Worm (Caenorhabditis elegans): Measurements from ENCODE around the gene set-17.
A peak's percentile ranks its signal among the peaks of the same experiment; 100 is the strongest.

The set-17 gene

DNA sequence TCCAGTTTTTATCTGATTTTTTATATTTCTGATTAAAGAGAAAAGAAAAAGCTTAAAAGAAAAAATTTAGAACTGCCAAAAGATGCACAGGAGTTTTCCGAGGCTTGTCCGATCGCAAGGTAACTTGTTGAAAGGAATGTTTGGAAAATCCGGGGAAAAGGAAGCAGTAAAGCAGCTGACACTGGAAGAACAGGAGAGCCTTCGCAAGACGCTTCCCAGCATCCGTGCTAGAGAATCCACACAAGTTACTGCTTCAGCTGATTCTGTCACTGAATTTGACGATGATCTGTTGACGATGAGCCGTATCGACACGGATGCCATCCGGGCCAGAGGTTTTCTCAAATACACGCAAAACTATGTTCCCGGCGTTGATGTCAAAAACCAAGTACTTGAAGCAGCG is 10.5 kb downstream of the set-17 start, which contains the start of gene mrpl-50:
mrpl-50 (plus strand) TSS at position 71 of the 400 bp plus-strand sequence.
- TF ChIP-seq tra-4 (tag; optimal IDR thresholded peaks at IDR 0.05) (peak; percentile 22), hnd-1 (tag; optimal IDR thresholded peaks at IDR 0.05) (no peak)

DNA sequence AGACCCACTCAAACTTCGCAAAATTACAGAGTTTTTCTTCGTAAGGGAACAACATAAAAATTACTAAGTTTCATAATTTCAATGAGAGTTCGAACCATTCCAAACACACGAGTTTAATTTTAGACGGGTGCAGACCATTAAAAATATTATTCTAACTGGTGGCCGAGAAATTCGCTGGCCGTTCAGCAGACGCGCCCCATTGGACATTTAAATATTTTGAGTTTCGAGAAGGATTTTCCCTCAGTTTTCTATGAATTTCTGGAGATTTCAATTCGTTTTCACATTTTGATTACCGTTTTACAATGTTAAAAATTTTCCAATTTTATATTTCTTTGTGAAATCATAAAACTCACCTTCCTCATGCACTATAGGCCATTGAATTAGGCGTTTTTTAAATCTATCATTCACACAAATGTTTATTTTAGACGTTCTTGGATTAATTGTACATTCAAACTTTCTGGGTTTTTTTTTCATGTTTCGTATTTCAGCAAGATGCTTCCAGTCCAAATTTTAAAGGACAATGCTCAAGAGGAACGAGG is 13.0 kb downstream of the set-17 start, which contains the start of gene cct-2:
cct-2 (plus strand) TSS at position 489 of the 539 bp plus-strand sequence.
- TF ChIP-seq pes-1 (GFP tag; IDR thresholded peaks at IDR 0.05): no peak
- TF ChIP-seq ama-1 (optimal IDR thresholded peaks at IDR 0.05): no peak
- TF ChIP-seq ceh-13 (GFP tag; optimal IDR thresholded peaks at IDR 0.05): no peak
- no peak for TF ChIP-seq tbx-37 (GFP tag; conservative IDR thresholded peaks at IDR 0.05)
- TF ChIP-seq ets-7 (tag; optimal IDR thresholded peaks at IDR 0.05): peak; percentile 25
- TF ChIP-seq flt-1 (GFP tag; IDR thresholded peaks at IDR 0.05): peak; percentile 52; the same call in 1 of the 2 replicates
- TF ChIP-seq hnd-1 (tag; optimal IDR thresholded peaks at IDR 0.05): no peak

DNA sequence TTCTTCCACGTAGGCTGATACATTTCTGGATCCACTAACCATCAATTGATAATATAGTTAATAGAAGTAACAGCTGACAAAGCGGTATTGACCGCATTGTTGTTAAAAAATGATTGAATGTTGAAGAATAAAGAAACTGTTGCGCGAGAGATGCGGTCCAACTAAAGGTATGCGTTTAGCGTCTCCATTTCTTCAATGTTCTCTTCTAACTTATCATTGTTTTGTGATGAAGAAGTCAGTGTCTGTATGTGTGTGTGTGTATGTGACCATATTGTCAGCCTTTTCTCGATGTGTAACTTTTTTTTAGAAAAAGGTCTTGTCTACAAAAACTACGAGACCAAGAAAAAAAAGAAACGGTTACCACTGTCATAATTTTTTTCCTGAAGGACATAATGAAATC is 13.8 kb downstream of the set-17 start, which contains the start of gene B0457.2:
B0457.2 (minus strand) TSS at position 101 of the 400 bp plus-strand sequence.
- no peak for TF ChIP-seq hmbx-1 (tag; optimal IDR thresholded peaks at IDR 0.05)
- no peak for TF ChIP-seq hmg-4 (GFP tag; optimal IDR thresholded peaks at IDR 0.05)
- no peak for TF ChIP-seq sea-1 (GFP tag; conservative IDR thresholded peaks at IDR 0.05)
- no peak for TF ChIP-seq tra-4 (tag; optimal IDR thresholded peaks at IDR 0.05)
- TF ChIP-seq ceh-36 (tag; optimal IDR thresholded peaks at IDR 0.05): no peak
- TF ChIP-seq scrt-1 (GFP tag; IDR thresholded peaks at IDR 0.05): no peak
- TF ChIP-seq tbx-11 (GFP tag; IDR thresholded peaks at IDR 0.05): no peak

DNA sequence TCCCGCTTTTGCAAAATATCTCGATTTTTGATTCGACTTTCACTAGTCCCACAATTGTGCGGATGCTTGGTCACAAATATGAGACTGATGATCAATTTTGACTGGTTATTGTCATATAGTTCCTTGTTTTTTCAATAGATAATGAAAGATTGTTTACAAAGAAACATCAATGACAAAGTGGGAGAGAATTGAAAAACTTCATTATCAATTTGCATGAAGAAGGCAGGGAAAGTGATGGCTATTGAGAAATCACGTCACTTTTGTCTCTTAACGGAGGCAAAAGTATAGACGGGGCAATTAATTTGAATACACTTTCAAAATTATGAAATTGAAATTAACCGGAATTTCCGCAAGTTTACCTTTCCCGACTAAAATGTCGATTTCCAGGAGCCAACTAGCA is 17.1 kb downstream of the set-17 start:
- no peak for TF ChIP-seq pes-1 (GFP tag; IDR thresholded peaks at IDR 0.05)
- no peak for TF ChIP-seq hmbx-1 (tag; optimal IDR thresholded peaks at IDR 0.05)
- TF ChIP-seq ama-1 (optimal IDR thresholded peaks at IDR 0.05): no peak
- no peak for TF ChIP-seq F13C5.2 (tag; optimal IDR thresholded peaks at IDR 0.05)
- no peak for TF ChIP-seq scrt-1 (GFP tag; IDR thresholded peaks at IDR 0.05)
- TF ChIP-seq ceh-13 (GFP tag; optimal IDR thresholded peaks at IDR 0.05): no peak
- no peak for TF ChIP-seq hnd-1 (tag; optimal IDR thresholded peaks at IDR 0.05)
- TF ChIP-seq ceh-36 (tag; optimal IDR thresholded peaks at IDR 0.05): no peak
- no peak for TF ChIP-seq aly-1 (tag; optimal IDR thresholded peaks at IDR 0.05)
- TF ChIP-seq hmg-4 (GFP tag; optimal IDR thresholded peaks at IDR 0.05): no peak
- TF ChIP-seq ets-7 (tag; optimal IDR thresholded peaks at IDR 0.05): no peak
- no peak for TF ChIP-seq tbx-11 (GFP tag; IDR thresholded peaks at IDR 0.05)
- no peak for TF ChIP-seq B0310.2 (tag; optimal IDR thresholded peaks at IDR 0.05)
- TF ChIP-seq tra-4 (tag; optimal IDR thresholded peaks at IDR 0.05): no peak
- no peak for TF ChIP-seq tbx-37 (GFP tag; conservative IDR thresholded peaks at IDR 0.05)
- no peak for TF ChIP-seq sea-1 (GFP tag; conservative IDR thresholded peaks at IDR 0.05)
- no peak for TF ChIP-seq flt-1 (GFP tag; IDR thresholded peaks at IDR 0.05)

DNA sequence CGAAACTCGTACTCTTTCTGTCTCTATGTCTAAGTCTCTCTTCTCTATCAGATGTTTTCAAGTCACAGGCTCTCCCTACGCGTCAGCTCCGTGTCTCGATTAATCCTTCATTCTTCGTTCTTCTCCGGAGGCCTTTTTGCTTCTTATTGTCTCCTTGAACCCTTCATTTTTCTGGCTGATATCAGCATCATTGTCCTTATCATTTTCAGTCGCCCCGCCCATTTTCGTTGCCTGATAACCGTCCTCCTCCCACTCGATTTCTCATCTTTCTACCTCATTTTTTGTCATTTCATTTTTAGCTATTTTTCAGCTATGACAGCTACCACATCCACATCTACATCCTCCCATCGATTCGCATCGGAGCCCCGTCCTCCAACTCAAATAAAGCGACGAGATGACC is 18.1 kb downstream of the set-17 start, which contains the start of gene B0457.6:
B0457.6 (plus strand) TSS at position 284 of the 400 bp plus-strand sequence.
- no peak for TF ChIP-seq hmbx-1 (tag; optimal IDR thresholded peaks at IDR 0.05)

DNA sequence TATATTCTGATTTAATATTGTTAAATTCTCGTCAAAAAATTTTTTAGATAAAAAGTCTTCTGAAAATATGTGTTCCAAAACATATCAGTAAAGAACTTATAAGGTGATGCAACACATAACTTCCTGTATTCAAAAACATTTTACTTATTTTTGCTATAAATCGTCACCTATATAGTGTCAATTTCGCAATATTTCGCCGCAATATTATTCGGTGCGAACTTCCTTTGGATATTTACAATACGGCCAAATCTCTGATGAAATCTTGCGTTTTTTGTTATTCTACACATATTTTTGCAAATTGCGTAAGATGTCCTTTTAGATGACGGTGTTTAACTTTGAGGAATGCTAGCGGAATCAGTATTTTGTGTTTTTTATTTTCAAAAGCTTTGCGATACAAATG is 18.8 kb downstream of the set-17 start:
- TF ChIP-seq tbx-11 (GFP tag; IDR thresholded peaks at IDR 0.05): no peak
- no peak for TF ChIP-seq aly-1 (tag; optimal IDR thresholded peaks at IDR 0.05)
- no peak for TF ChIP-seq ceh-13 (GFP tag; optimal IDR thresholded peaks at IDR 0.05)
- no peak for TF ChIP-seq hnd-1 (tag; optimal IDR thresholded peaks at IDR 0.05)
- no peak for TF ChIP-seq scrt-1 (GFP tag; IDR thresholded peaks at IDR 0.05)

DNA sequence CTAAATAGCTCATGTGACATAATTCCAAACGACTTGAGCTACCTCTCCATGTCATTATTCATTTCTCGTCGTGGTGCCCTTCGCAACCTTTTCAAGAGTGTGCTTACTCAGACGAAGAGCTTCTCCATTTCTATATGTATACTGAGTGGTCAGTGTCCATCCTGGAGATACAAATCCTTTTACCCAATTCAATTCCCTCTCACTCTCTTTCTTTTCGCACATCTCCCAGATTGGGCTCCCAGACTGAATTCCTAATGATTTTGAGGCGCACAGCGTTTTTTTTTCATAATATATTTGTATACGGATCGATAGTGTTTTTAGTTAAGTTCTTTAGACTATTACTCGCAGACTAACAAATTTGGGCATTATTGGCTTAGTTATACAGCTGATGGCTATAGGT is 19.3 kb downstream of the set-17 start:
- TF ChIP-seq ceh-13 (GFP tag; optimal IDR thresholded peaks at IDR 0.05): no peak
- TF ChIP-seq B0310.2 (tag; optimal IDR thresholded peaks at IDR 0.05): no peak
- TF ChIP-seq tra-4 (tag; optimal IDR thresholded peaks at IDR 0.05): no peak
- no peak for TF ChIP-seq hmbx-1 (tag; optimal IDR thresholded peaks at IDR 0.05)
- no peak for TF ChIP-seq F13C5.2 (tag; optimal IDR thresholded peaks at IDR 0.05)
- no peak for TF ChIP-seq scrt-1 (GFP tag; IDR thresholded peaks at IDR 0.05)
- no peak for TF ChIP-seq aly-1 (tag; optimal IDR thresholded peaks at IDR 0.05)
- TF ChIP-seq pes-1 (GFP tag; IDR thresholded peaks at IDR 0.05): no peak
- no peak for TF ChIP-seq tbx-37 (GFP tag; conservative IDR thresholded peaks at IDR 0.05)
- no peak for TF ChIP-seq hmg-4 (GFP tag; optimal IDR thresholded peaks at IDR 0.05)
- TF ChIP-seq ceh-36 (tag; optimal IDR thresholded peaks at IDR 0.05): no peak
- no peak for TF ChIP-seq flt-1 (GFP tag; IDR thresholded peaks at IDR 0.05)
- no peak for TF ChIP-seq tbx-11 (GFP tag; IDR thresholded peaks at IDR 0.05)
- TF ChIP-seq sea-1 (GFP tag; conservative IDR thresholded peaks at IDR 0.05): no peak

DNA sequence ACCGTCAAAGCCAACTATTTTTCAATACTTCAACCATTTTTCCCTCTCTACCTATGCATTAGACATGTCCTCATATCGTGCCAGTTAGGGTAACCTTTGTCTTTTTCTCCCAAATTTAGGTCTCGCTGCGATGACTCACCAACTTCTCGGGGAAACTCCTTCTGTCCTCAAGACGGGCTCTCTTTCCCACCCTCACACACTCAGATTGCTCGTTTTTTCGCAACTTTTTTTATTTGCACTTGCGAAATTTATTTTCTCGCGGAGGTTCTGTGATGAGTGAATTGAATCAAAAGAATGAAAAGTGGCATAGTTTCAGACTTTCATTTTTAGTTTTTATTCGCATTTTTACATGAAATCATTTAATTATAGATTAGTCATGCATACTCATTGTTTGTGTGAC is 20.0 kb downstream of the set-17 start:
- no peak for TF ChIP-seq aly-1 (tag; optimal IDR thresholded peaks at IDR 0.05)

DNA sequence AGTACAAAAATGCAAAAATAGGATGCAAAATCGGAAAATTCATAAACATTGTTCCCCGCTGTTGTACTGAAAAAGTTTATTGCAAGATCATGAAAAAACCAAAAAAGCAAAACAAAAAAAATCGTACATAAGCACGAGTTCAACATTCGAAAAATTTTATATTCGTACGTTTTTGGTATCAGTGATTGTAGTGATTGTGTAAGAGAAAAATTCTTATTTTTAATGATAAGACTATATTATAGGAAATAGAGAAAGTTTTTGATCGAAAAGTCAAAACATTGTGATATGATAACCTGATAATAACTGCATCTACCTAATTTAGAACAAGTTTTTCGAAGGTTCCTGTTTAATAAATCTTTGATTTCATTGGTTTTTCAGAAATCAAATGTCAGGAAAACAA is 22.9 kb downstream of the set-17 start:
- TF ChIP-seq tra-4 (tag; optimal IDR thresholded peaks at IDR 0.05): no peak
- no peak for TF ChIP-seq F13C5.2 (tag; optimal IDR thresholded peaks at IDR 0.05)
- no peak for TF ChIP-seq flt-1 (GFP tag; IDR thresholded peaks at IDR 0.05)
- no peak for TF ChIP-seq ama-1 (optimal IDR thresholded peaks at IDR 0.05)
- no peak for TF ChIP-seq aly-1 (tag; optimal IDR thresholded peaks at IDR 0.05)
- TF ChIP-seq sea-1 (GFP tag; conservative IDR thresholded peaks at IDR 0.05): no peak
- no peak for TF ChIP-seq ets-7 (tag; optimal IDR thresholded peaks at IDR 0.05)
- TF ChIP-seq scrt-1 (GFP tag; IDR thresholded peaks at IDR 0.05): no peak
- TF ChIP-seq ceh-13 (GFP tag; optimal IDR thresholded peaks at IDR 0.05): no peak
- no peak for TF ChIP-seq hmg-4 (GFP tag; optimal IDR thresholded peaks at IDR 0.05)
- no peak for TF ChIP-seq tbx-11 (GFP tag; IDR thresholded peaks at IDR 0.05)
- TF ChIP-seq ceh-36 (tag; optimal IDR thresholded peaks at IDR 0.05): no peak
- no peak for TF ChIP-seq B0310.2 (tag; optimal IDR thresholded peaks at IDR 0.05)
- no peak for TF ChIP-seq pes-1 (GFP tag; IDR thresholded peaks at IDR 0.05)
- no peak for TF ChIP-seq hmbx-1 (tag; optimal IDR thresholded peaks at IDR 0.05)
- TF ChIP-seq hnd-1 (tag; optimal IDR thresholded peaks at IDR 0.05): no peak
- TF ChIP-seq tbx-37 (GFP tag; conservative IDR thresholded peaks at IDR 0.05): no peak

Measured in whole organism, early embryonic.